Fruit fly (Drosophila melanogaster) whole organism, pupa: ENCODE results near the gene Pcyt1.

Experiments used
- CG10348 ChIP-seq: fragments of 200-800 bp; sonication (Bioruptor generic); IDR thresholded peaks from 2 replicates; pipeline ENCODE4 v1.3.6; 2022; ENCODE audit warnings: missing biosample characterization, missing genetic modification characterization
- CG12605 ChIP-seq: fragments of 200-800 bp; sonication (Bioruptor generic); IDR thresholded peaks from 2 replicates; pipeline ENCODE4 v1.3.6; 2022; ENCODE audit warnings: missing biosample characterization, missing genetic modification characterization
- CG13204 ChIP-seq: fragments of 200-800 bp; sonication (Bioruptor generic); optimal IDR thresholded peaks from 2 replicates; lab custom pipeline; 2018; ENCODE audit warnings: missing biosample characterization, mild to moderate bottlenecking, missing genetic modification characterization, moderate library complexity
- CG14655 ChIP-seq: fragments of 200-800 bp; sonication (Bioruptor generic); optimal IDR thresholded peaks from 3 replicates; lab custom pipeline; 2017; ENCODE audit warnings: mild to moderate bottlenecking, missing biosample characterization, missing genetic modification reagents, missing genetic modification characterization
- CG15710 ChIP-seq: fragments of 200-800 bp; sonication (Bioruptor generic); optimal IDR thresholded peaks from 2 replicates; lab custom pipeline; 2018; ENCODE audit warnings: missing biosample characterization, mild to moderate bottlenecking, missing genetic modification characterization, moderate library complexity
- CG17806 ChIP-seq: fragments of 200-800 bp; sonication (Bioruptor generic); optimal IDR thresholded peaks from 2 replicates; lab custom pipeline; 2018; ENCODE audit warnings: missing biosample characterization, mild to moderate bottlenecking, missing genetic modification characterization, moderate library complexity
- CG32121 ChIP-seq: fragments of 200-800 bp; sonication (Bioruptor generic); IDR thresholded peaks from 2 replicates; pipeline ENCODE4 v1.3.6; 2022; ENCODE audit warnings: missing biosample characterization, missing genetic modification characterization
- CG34367 ChIP-seq: fragments of 200-800 bp; sonication (Bioruptor generic); optimal IDR thresholded peaks from 2 replicates; lab custom pipeline; 2018; ENCODE audit warnings: missing biosample characterization, mild to moderate bottlenecking, missing genetic modification characterization
- CG4496 ChIP-seq: fragments of 200-800 bp; sonication (Bioruptor generic); IDR thresholded peaks from 3 replicates; pipeline ENCODE4 v1.3.6; 2022; ENCODE audit warnings: missing biosample characterization, missing genetic modification characterization
- CG8159 ChIP-seq: fragments of 200-800 bp; sonication (Bioruptor generic); optimal IDR thresholded peaks from 3 replicates; lab custom pipeline; 2018; ENCODE audit warnings: missing biosample characterization, mild to moderate bottlenecking, missing genetic modification characterization, moderate library complexity
- CG8301 ChIP-seq: fragments of 200-800 bp; sonication (Bioruptor generic); optimal IDR thresholded peaks from 2 replicates; lab custom pipeline; 2018; ENCODE audit warnings: missing biosample characterization, mild to moderate bottlenecking, missing genetic modification characterization
- CG9948 ChIP-seq: fragments of 200-800 bp; sonication (Bioruptor generic); optimal IDR thresholded peaks from 2 replicates; lab custom pipeline; 2018; ENCODE audit warnings: missing biosample characterization, mild to moderate bottlenecking, missing genetic modification characterization, moderate library complexity
- D1 ChIP-seq: fragments of 200-800 bp; sonication (Bioruptor generic); optimal IDR thresholded peaks from 2 replicates; lab custom pipeline; 2018; ENCODE audit warnings: missing biosample characterization, mild to moderate bottlenecking, missing genetic modification characterization, moderate library complexity
- EcR ChIP-seq: fragments of 200-800 bp; sonication (Bioruptor generic); optimal IDR thresholded peaks from 3 replicates; lab custom pipeline; 2019; ENCODE audit warnings: missing biosample characterization, missing genetic modification characterization, mild to moderate bottlenecking, moderate library complexity, missing genetic modification reagents
- Ets98B ChIP-seq: fragments of 200-800 bp; sonication (Bioruptor generic); IDR thresholded peaks from 2 replicates; pipeline ENCODE4 v1.3.6; 2022; ENCODE audit warnings: missing biosample characterization, missing genetic modification characterization
- Pif1A ChIP-seq: fragments of 200-800 bp; sonication (Bioruptor generic); optimal IDR thresholded peaks from 3 replicates; lab custom pipeline; 2016; ENCODE audit warnings: missing biosample characterization, missing genetic modification characterization
- Pif1B ChIP-seq: fragments of 200-800 bp; sonication (Bioruptor generic); optimal IDR thresholded peaks from 3 replicates; lab custom pipeline; 2016; ENCODE audit warnings: missing biosample characterization, missing genetic modification characterization
- Snoo ChIP-seq: fragments of 200-800 bp; sonication (Bioruptor generic); optimal IDR thresholded peaks from 3 replicates; lab custom pipeline; 2017; ENCODE audit warnings: missing biosample characterization, mild to moderate bottlenecking, missing genetic modification characterization, inconsistent platforms
- fd96Ca ChIP-seq: fragments of 200-800 bp; sonication (Bioruptor generic); IDR thresholded peaks from 3 replicates; pipeline ENCODE4 v1.3.6; 2022; ENCODE audit warnings: missing biosample characterization, missing genetic modification characterization
- gl ChIP-seq: fragments of 200-800 bp; sonication (Bioruptor generic); optimal IDR thresholded peaks from 2 replicates; lab custom pipeline; 2018; ENCODE audit warnings: missing biosample characterization, mild to moderate bottlenecking, missing genetic modification characterization
- rn ChIP-seq: fragments of 200-800 bp; sonication (Bioruptor generic); IDR thresholded peaks from 2 replicates; pipeline ENCODE4 v1.3.6; 2022; ENCODE audit warnings: missing biosample characterization, missing genetic modification characterization

Pcyt1 gene

DNA sequence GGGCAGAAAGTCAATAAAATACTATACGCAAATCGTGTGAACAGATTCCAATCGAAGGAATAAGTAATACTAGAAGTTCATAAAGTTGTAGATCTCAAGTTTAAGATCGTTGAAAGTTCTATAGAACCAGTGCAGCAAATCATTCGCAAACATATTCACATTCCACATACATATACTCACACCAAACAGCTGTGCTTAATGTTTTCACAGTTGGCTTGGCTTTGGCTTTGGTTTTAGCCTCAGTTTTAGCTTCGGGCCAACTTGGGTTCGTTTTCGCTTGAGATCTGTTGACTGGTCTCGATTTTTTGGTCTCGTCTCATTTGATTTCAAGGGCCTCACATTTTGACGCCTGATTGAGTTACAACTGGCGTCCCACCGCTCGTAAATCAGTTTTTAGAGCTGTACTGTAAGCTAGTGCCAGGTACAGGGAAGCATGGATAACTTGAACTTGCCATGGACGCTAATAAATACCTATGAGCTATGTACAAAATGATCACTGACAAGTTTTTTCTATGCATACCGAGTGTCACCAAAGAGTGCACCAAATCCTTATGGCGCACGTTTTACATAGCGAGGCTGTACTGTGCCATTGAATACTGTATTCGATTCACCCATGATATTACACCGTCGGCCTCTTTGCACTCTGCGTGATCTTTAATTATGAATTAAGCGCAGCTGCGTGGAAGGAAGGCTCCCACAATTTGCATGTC, 41.4 kb downstream of the Pcyt1 start:
- peak; percentile 89 for TF ChIP-seq CG15710 (tag; lab: Kevin White, UChicago)
- peak; percentile 86 for TF ChIP-seq CG4496 (GFP tag; lab: Robert Waterston, UW)
- peak; percentile 85 for TF ChIP-seq fd96Ca (GFP tag; lab: Robert Waterston, UW)
- TF ChIP-seq rn, result peak; percentile 53
- TF ChIP-seq CG34367, result peak; percentile 85
- TF ChIP-seq Ets98B (GFP tag; lab: Robert Waterston, UW), result peak; percentile 80
- TF ChIP-seq Snoo, result peak; percentile 70
- peak; percentile 79 for TF ChIP-seq Pif1B (GFP tag; lab: Kevin White, UChicago)
- peak; percentile 64 for TF ChIP-seq CG8301 (tag; lab: Kevin White, UChicago)
- TF ChIP-seq gl (tag; lab: Kevin White, UChicago), result peak; percentile 79
- TF ChIP-seq CG13204, result peak; percentile 79
- TF ChIP-seq CG9948 (tag; lab: Kevin White, UChicago), result peak; percentile 75
- peak; percentile 78 for TF ChIP-seq Pif1A (GFP tag; lab: Kevin White, UChicago)
- peak; percentile 72 for TF ChIP-seq CG14655 (GFP tag; lab: Kevin White, UChicago)
- peak; percentile 47; the same call in 1 of the 2 replicates for TF ChIP-seq CG12605 (GFP tag; lab: Robert Waterston, UW)
- TF ChIP-seq CG10348 (GFP tag; lab: Robert Waterston, UW), result 0 out of 2 replicates have a peak, but pooled peaks have one; percentile 53
- peak; percentile 4 for TF ChIP-seq EcR
- peak; percentile 81 for TF ChIP-seq CG17806
- TF ChIP-seq D1, result no peak
- peak; percentile 85 for TF ChIP-seq CG8159
- TF ChIP-seq CG32121 (GFP tag; lab: Robert Waterston, UW), result peak; percentile 79

DNA sequence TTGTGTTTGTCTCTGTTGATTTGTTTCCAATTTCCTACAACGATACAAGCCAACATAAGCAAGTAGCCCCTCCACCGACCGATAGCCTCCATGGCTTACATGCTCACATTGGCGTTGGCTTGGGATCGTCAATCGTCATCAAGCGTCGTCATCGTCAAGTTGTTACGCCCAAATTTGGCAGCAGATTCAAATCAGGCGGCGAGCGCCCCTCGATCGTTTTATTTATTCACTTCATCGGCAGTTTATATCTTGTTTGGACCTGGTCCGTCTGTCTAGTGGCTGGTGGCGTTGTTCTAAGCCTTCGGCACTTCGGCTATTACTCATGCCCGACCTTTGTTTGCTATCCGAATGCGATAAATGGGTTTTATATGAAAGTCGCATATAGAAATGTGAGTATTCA, 44.3 kb downstream of the Pcyt1 start:
- TF ChIP-seq fd96Ca (GFP tag; lab: Robert Waterston, UW) (no peak), gl (tag; lab: Kevin White, UChicago) (no peak), CG10348 (GFP tag; lab: Robert Waterston, UW) (no peak)

DNA sequence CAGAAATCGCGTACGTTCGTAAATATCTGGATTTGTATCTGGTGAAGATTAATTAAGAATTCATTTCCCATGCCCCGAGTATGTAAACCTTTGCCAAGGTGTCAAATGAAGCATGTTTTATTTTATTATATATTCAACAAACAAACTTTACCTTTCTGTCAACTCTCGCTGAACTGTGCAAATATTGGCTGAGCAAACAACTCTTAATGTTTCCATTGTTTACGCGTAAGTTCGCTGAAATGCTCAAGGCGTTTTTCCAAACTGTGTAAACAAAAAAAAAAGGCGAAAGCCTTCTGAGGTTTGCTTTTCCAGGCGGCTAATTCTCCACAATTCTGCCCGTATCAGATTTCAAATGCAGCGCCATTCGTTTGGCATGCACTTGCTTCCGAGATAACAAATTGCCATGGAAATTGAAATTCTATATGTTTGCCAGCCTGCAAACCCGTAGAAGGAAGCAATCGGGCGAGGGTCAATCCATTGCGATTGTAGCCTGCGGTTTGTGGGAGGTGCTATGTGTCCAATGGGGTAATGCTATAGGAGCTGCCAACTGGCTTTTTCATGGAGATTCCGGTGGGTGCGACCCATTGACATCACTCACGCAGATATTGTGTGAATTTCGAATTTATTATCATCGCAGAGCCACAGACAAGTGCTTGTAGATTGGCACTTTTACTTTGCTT, 45.9 kb downstream of the Pcyt1 start:
- TF ChIP-seq CG9948 (tag; lab: Kevin White, UChicago) (peak; percentile 43), CG4496 (GFP tag; lab: Robert Waterston, UW) (peak; percentile 85), CG32121 (GFP tag; lab: Robert Waterston, UW) (peak; percentile 65; the same call in 1 of the 2 replicates), rn (no peak), D1 (no peak), EcR (peak; percentile 32), CG13204 (peak; percentile 70), CG15710 (tag; lab: Kevin White, UChicago) (peak; percentile 74), CG8159 (peak; percentile 75), CG34367 (peak; percentile 74), CG14655 (GFP tag; lab: Kevin White, UChicago) (peak; percentile 41), Pif1B (GFP tag; lab: Kevin White, UChicago) (peak; percentile 85), Ets98B (GFP tag; lab: Robert Waterston, UW) (peak; percentile 42; the same call in 1 of the 2 replicates), CG12605 (GFP tag; lab: Robert Waterston, UW) (no peak), CG17806 (peak; percentile 51), Pif1A (GFP tag; lab: Kevin White, UChicago) (peak; percentile 88), fd96Ca (GFP tag; lab: Robert Waterston, UW) (peak; percentile 70; the same call in 2 of the 3 replicates), Snoo (peak; percentile 86), CG10348 (GFP tag; lab: Robert Waterston, UW) (no peak), CG8301 (tag; lab: Kevin White, UChicago) (peak; percentile 29), gl (tag; lab: Kevin White, UChicago) (peak; percentile 89)

DNA sequence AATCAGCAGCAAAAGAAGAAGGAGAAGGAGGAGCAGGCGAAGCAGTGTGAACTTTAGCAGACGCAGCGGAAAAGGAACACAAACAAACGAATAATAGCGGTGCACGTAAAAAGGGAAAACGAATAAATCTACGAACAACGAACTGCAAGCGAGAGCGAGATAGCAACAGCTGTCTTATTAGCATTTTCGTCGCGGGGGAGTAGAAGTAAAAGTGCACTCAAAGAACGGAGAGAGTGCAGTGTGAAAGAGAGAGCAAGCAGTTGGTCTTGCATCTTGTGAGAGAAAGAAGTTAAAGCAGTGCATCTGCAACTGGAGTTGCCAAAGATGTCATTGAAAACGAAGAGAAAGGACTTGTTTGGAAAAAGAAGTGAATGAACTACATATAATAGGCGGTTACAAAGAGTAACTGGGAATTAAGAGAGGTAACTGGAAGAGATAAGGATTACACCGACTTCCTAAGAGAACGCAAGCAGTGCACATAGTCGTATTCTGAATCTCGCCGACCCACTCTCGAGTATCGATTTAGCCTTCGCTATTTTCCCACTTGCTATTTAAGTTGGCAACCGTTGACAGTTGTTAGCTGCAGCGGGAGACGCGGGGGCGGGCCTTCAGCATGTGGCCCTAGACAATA, 47.0 kb downstream of the Pcyt1 start:
- TF ChIP-seq Ets98B (GFP tag; lab: Robert Waterston, UW) (peak; percentile 27; the same call in 1 of the 2 replicates), Snoo (peak; percentile 23), CG10348 (GFP tag; lab: Robert Waterston, UW) (no peak), CG12605 (GFP tag; lab: Robert Waterston, UW) (no peak; the same call in 1 of the 2 replicates), D1 (no peak), EcR (peak; percentile 97), CG34367 (no peak), CG8301 (tag; lab: Kevin White, UChicago) (peak; percentile 47), CG4496 (GFP tag; lab: Robert Waterston, UW) (0 out of 3 replicates have a peak, but pooled peaks have one; percentile 38), CG8159 (no peak), gl (tag; lab: Kevin White, UChicago) (peak; percentile 33), CG9948 (tag; lab: Kevin White, UChicago) (no peak), CG13204 (peak; percentile 52), CG17806 (no peak), CG32121 (GFP tag; lab: Robert Waterston, UW) (no peak), CG15710 (tag; lab: Kevin White, UChicago) (peak; percentile 4), fd96Ca (GFP tag; lab: Robert Waterston, UW) (0 out of 3 replicates have a peak, but pooled peaks have one; percentile 23), Pif1B (GFP tag; lab: Kevin White, UChicago) (no peak), rn (no peak), Pif1A (GFP tag; lab: Kevin White, UChicago) (no peak), CG14655 (GFP tag; lab: Kevin White, UChicago) (no peak)
